Fruit fly (Drosophila melanogaster) whole organism, embryonic: Measurements from ENCODE around the gene Tsc1.

ENCODE experiments used
- B-H2 ChIP-seq: fragments of 200-800 bp; sonication (Bioruptor generic); optimal IDR thresholded peaks from 2 replicates; lab custom pipeline; 2018; ENCODE audit warnings: missing biosample characterization, mild to moderate bottlenecking, missing genetic modification characterization
- Blimp-1 ChIP-seq: fragments of 200-800 bp; sonication (Bioruptor generic); optimal IDR thresholded peaks from 3 replicates; lab custom pipeline; 2018; ENCODE audit warnings: missing biosample characterization, missing genetic modification characterization, mild to moderate bottlenecking, moderate library complexity, missing genetic modification reagents
- CG10267 ChIP-seq: fragments of 200-800 bp; sonication (Bioruptor generic); optimal IDR thresholded peaks from 2 replicates; lab custom pipeline; 2018; ENCODE audit warnings: missing biosample characterization, mild to moderate bottlenecking, missing genetic modification characterization, moderate library complexity
- CG11504 ChIP-seq: fragments of 200-800 bp; sonication (Bioruptor generic); optimal IDR thresholded peaks from 3 replicates; lab custom pipeline; 2019; ENCODE audit warnings: missing biosample characterization, mild to moderate bottlenecking, missing genetic modification characterization, moderate library complexity
- CG11723 ChIP-seq: fragments of 200-800 bp; sonication (Bioruptor generic); optimal IDR thresholded peaks from 2 replicates; lab custom pipeline; 2017; ENCODE audit warnings: missing biosample characterization, mild to moderate bottlenecking, missing genetic modification characterization
- CG12299 ChIP-seq: fragments of 200-800 bp; sonication (Bioruptor generic); optimal IDR thresholded peaks from 2 replicates; lab custom pipeline; 2018; ENCODE audit warnings: missing biosample characterization, mild to moderate bottlenecking, missing genetic modification characterization
- CG1647 ChIP-seq: fragments of 200-800 bp; sonication (Bioruptor generic); optimal IDR thresholded peaks from 3 replicates; lab custom pipeline; 2016; ENCODE audit warnings: missing biosample characterization, missing genetic modification characterization
- CG17568 ChIP-seq: fragments of 200-800 bp; sonication (Bioruptor generic); optimal IDR thresholded peaks from 2 replicates; lab custom pipeline; 2018; ENCODE audit warnings: missing biosample characterization, mild to moderate bottlenecking, missing genetic modification characterization, moderate library complexity
- CG17829 ChIP-seq: fragments of 200-800 bp; optimal IDR thresholded peaks from 2 replicates; lab custom pipeline; 2019; ENCODE audit warnings: missing biosample characterization, mild to moderate bottlenecking, missing genetic modification characterization, moderate library complexity
- CG31441 ChIP-seq: fragments of 200-800 bp; sonication (Bioruptor generic); IDR thresholded peaks from 2 replicates; pipeline ENCODE4 v1.3.6; 2022; ENCODE audit warnings: missing biosample characterization, missing genetic modification characterization
- CG4328 ChIP-seq: fragments of 200-800 bp; sonication (Bioruptor generic); optimal IDR thresholded peaks from 3 replicates; lab custom pipeline; 2017; ENCODE audit warnings: missing biosample characterization, missing genetic modification reagents, missing genetic modification characterization
- CG43689 ChIP-seq: fragments of 200-800 bp; sonication (Bioruptor generic); IDR thresholded peaks from 2 replicates; pipeline ENCODE4 v1.3.6; 2022; ENCODE audit warnings: missing biosample characterization, missing genetic modification characterization
- CG7357 ChIP-seq: fragments of 200-800 bp; sonication (Bioruptor generic); IDR thresholded peaks from 3 replicates; pipeline ENCODE4 v1.3.6; 2022; ENCODE audit warnings: missing biosample characterization, missing genetic modification characterization
- CG7556 ChIP-seq: fragments of 200-800 bp; sonication (Bioruptor generic); optimal IDR thresholded peaks from 2 replicates; lab custom pipeline; 2017; ENCODE audit warnings: missing biosample characterization, mild to moderate bottlenecking, missing genetic modification characterization
- CG8089 ChIP-seq: fragments of 200-800 bp; sonication (Bioruptor generic); optimal IDR thresholded peaks from 3 replicates; lab custom pipeline; 2016; ENCODE audit warnings: missing biosample characterization, missing genetic modification characterization
- CG8281 ChIP-seq: fragments of 200-800 bp; sonication (Bioruptor generic); optimal IDR thresholded peaks from 2 replicates; lab custom pipeline; 2018; ENCODE audit warnings: missing biosample characterization, mild to moderate bottlenecking, missing genetic modification characterization, moderate library complexity
- GATAe ChIP-seq: fragments of 200-800 bp; sonication (Bioruptor generic); conservative IDR thresholded peaks from 2 replicates; pipeline ENCODE4 v1.3.6; 2022; ENCODE audit warnings: missing biosample characterization, missing genetic modification characterization
- Hsf ChIP-seq: fragments of 200-800 bp; sonication (Bioruptor generic); optimal IDR thresholded peaks from 3 replicates; lab custom pipeline; 2016; ENCODE audit warnings: missing biosample characterization, missing genetic modification characterization
- Pdp1 ChIP-seq, 2 experiments: fragments of 200-800 bp; sonication (Bioruptor generic); optimal IDR thresholded peaks; 3 replicates each; lab custom pipeline; 2016; ENCODE audit warnings: missing biosample characterization in 2 of 2, missing genetic modification characterization in 2 of 2, mild to moderate bottlenecking in 1 of 2, moderate library complexity in 1 of 2
- Rx ChIP-seq: fragments of 200-800 bp; sonication (Bioruptor generic); IDR thresholded peaks from 2 replicates; pipeline ENCODE4 v1.3.6; 2022; ENCODE audit warnings: missing biosample characterization, missing genetic modification characterization
- Scr ChIP-seq: fragments of 200-800 bp; sonication (Bioruptor generic); IDR thresholded peaks from 2 replicates; pipeline ENCODE4 v1.3.6; 2022; ENCODE audit warnings: missing biosample characterization, missing genetic modification characterization; ENCODE audit not compliant: partially characterized antibody
- Side ChIP-seq: fragments of 200-800 bp; sonication (Bioruptor generic); optimal IDR thresholded peaks from 2 replicates; lab custom pipeline; 2016; ENCODE audit warnings: missing biosample characterization, missing genetic modification characterization
- Sry-δ ChIP-seq: fragments of 200-800 bp; sonication (Bioruptor generic); optimal IDR thresholded peaks from 2 replicates; lab custom pipeline; 2016; ENCODE audit warnings: missing biosample characterization, missing genetic modification characterization
- Trl ChIP-seq, 3 experiments: fragments of >200 bp in 2 of 3; fragments of 200-800 bp in 1 of 3; sonication (Bioruptor generic) in 1 of 3; optimal IDR thresholded peaks; 2 replicates in 1 of 3; 3 replicates in 2 of 3; lab custom pipeline; 2016 to 2017; ENCODE audit warnings: missing biosample characterization in 1 of 3, missing genetic modification characterization in 1 of 3
- Vsx1 ChIP-seq: fragments of 200-800 bp; sonication (Bioruptor generic); optimal IDR thresholded peaks from 2 replicates; lab custom pipeline; 2017; ENCODE audit warnings: missing biosample characterization, mild to moderate bottlenecking, missing genetic modification characterization, missing genetic modification reagents
- Xrp1 ChIP-seq: fragments of 200-800 bp; sonication (Bioruptor generic); IDR thresholded peaks from 2 replicates; pipeline ENCODE4 v1.3.6; 2022; ENCODE audit warnings: missing biosample characterization, missing genetic modification characterization
- ac ChIP-seq: fragments of 200-800 bp; sonication (Bioruptor generic); optimal IDR thresholded peaks from 3 replicates; lab custom pipeline; 2017; ENCODE audit warnings: missing biosample characterization, mild to moderate bottlenecking, missing genetic modification characterization
- crol ChIP-seq: fragments of 200-800 bp; sonication (Bioruptor generic); IDR thresholded peaks from 2 replicates; pipeline ENCODE4 v1.3.6; 2022; ENCODE audit warnings: missing biosample characterization, missing genetic modification characterization
- dpn ChIP-seq, 2 experiments: fragments of 200-800 bp; sonication (Bioruptor generic); optimal IDR thresholded peaks; 3 replicates each; lab custom pipeline; 2016; ENCODE audit warnings: missing biosample characterization in 2 of 2, missing genetic modification characterization in 2 of 2
- grau ChIP-seq: fragments of 200-800 bp; optimal IDR thresholded peaks from 3 replicates; lab custom pipeline; 2019; ENCODE audit warnings: missing biosample characterization, mild to moderate bottlenecking, missing genetic modification characterization, moderate library complexity
- gsb-n ChIP-seq: fragments of 200-800 bp; sonication (Bioruptor generic); optimal IDR thresholded peaks from 3 replicates; lab custom pipeline; 2018; ENCODE audit warnings: missing biosample characterization, mild to moderate bottlenecking, missing genetic modification characterization
- kah ChIP-seq: fragments of 200-800 bp; sonication (Bioruptor generic); optimal IDR thresholded peaks from 2 replicates; lab custom pipeline; 2018; ENCODE audit warnings: missing biosample characterization, mild to moderate bottlenecking, missing genetic modification characterization
- lov ChIP-seq, 2 experiments: fragments of 200-800 bp in 1 of 2; fragments of >200 bp in 1 of 2; sonication (Bioruptor generic) in 1 of 2; IDR thresholded peaks in 1 of 2; optimal IDR thresholded peaks in 1 of 2; 2 replicates in 1 of 2; 3 replicates in 1 of 2; pipeline versions ENCODE4 v1.3.6 to Lab custom; 2017 to 2022; ENCODE audit warnings: missing biosample characterization in 1 of 2, missing genetic modification characterization in 1 of 2
- maf-S ChIP-seq: fragments of 200-800 bp; sonication (Bioruptor generic); optimal IDR thresholded peaks from 2 replicates; lab custom pipeline; 2016; ENCODE audit warnings: missing biosample characterization, missing genetic modification characterization
- nom ChIP-seq: fragments of 200-800 bp; sonication (Bioruptor generic); optimal IDR thresholded peaks from 2 replicates; lab custom pipeline; 2017; ENCODE audit warnings: missing biosample characterization, missing genetic modification characterization, mild to moderate bottlenecking, moderate library complexity, missing genetic modification reagents
- oc ChIP-seq: fragments of 200-800 bp; sonication (Bioruptor generic); optimal IDR thresholded peaks from 2 replicates; lab custom pipeline; 2018; ENCODE audit warnings: missing biosample characterization, mild to moderate bottlenecking, missing genetic modification characterization, moderate library complexity
- org-1 ChIP-seq: fragments of 200-800 bp; sonication (Bioruptor generic); optimal IDR thresholded peaks from 2 replicates; lab custom pipeline; 2017; ENCODE audit warnings: missing biosample characterization, missing genetic modification characterization
- pan ChIP-seq, 4 experiments: fragments of >200 bp in 3 of 4; fragments of 200-800 bp in 1 of 4; sonication (Bioruptor generic) in 1 of 4; optimal IDR thresholded peaks in 3 of 4; IDR thresholded peaks in 1 of 4; 2 replicates each; pipeline versions ENCODE4 v1.3.6 to Lab custom; 2017 to 2022; ENCODE audit warnings: missing biosample characterization in 2 of 4, missing genetic modification characterization in 2 of 4, mixed read lengths in 1 of 4
- pros ChIP-seq: fragments of 200-800 bp; sonication (Bioruptor generic); optimal IDR thresholded peaks from 3 replicates; lab custom pipeline; 2019; ENCODE audit warnings: missing biosample characterization, mild to moderate bottlenecking, missing genetic modification characterization, moderate library complexity
- sens-2 ChIP-seq: fragments of 200-800 bp; sonication (Bioruptor generic); IDR thresholded peaks from 2 replicates; pipeline ENCODE4 v1.3.6; 2022; ENCODE audit warnings: missing biosample characterization, missing genetic modification characterization
- ssp ChIP-seq: fragments of 200-800 bp; sonication (Bioruptor generic); IDR thresholded peaks from 2 replicates; pipeline ENCODE4 v1.3.6; 2022; ENCODE audit warnings: missing biosample characterization, missing genetic modification characterization
- tio ChIP-seq: fragments of 200-800 bp; sonication (Bioruptor generic); optimal IDR thresholded peaks from 2 replicates; lab custom pipeline; 2017; ENCODE audit warnings: missing biosample characterization, missing genetic modification characterization, inconsistent platforms
- tup ChIP-seq: fragments of 200-800 bp; sonication (Bioruptor generic); optimal IDR thresholded peaks from 2 replicates; lab custom pipeline; 2016; ENCODE audit warnings: missing biosample characterization, mild to moderate bottlenecking, missing genetic modification characterization, moderate library complexity
- tx ChIP-seq: fragments of 200-800 bp; sonication (Bioruptor generic); optimal IDR thresholded peaks from 2 replicates; lab custom pipeline; 2016; ENCODE audit warnings: missing biosample characterization, missing genetic modification characterization
- unc-4 ChIP-seq: fragments of 200-800 bp; sonication (Bioruptor generic); IDR thresholded peaks from 2 replicates; pipeline ENCODE4 v1.3.6; 2022; ENCODE audit warnings: missing biosample characterization, missing genetic modification characterization; ENCODE audit not compliant: partially characterized antibody
- wor ChIP-seq: fragments of 200-800 bp; sonication (Bioruptor generic); IDR thresholded peaks from 2 replicates; pipeline ENCODE4 v1.3.6; 2022; ENCODE audit warnings: missing biosample characterization, missing genetic modification characterization

Tsc1 gene

dm6 chr3R:24112320-24113069 lies 17.6 kb upstream of the Tsc1 start, which contains the start of gene CG13605:
Gene CG13605, minus strand, starts transcription at chr3R:24112389.
- TF ChIP-seq CG17829 (tag; lab: Kevin White, UChicago) (peak; percentile 73), Vsx1 (GFP tag; lab: Kevin White, UChicago) (peak; percentile 68), sens-2 (no peak; the same call in 1 of the 2 replicates), Blimp-1 (GFP tag; lab: Kevin White, UChicago) (peak; percentile 72), crol (no peak), Rx (GFP tag; lab: Robert Waterston, UW) (peak; percentile 23; the same call in 1 of the 2 replicates), Trl (optimal IDR thresholded peaks at IDR 0.05; lab: Kevin White, UChicago) (no peak), Trl (GFP tag; optimal IDR thresholded peaks at IDR 0.05; lab: Kevin White, UChicago) (peak; percentile 62), CG11504 (peak; percentile 81), Pdp1 (GFP tag; optimal IDR thresholded peaks at IDR 0.05; lab: Kevin White, UChicago) (peak; percentile 47 to 48), ac (no peak), GATAe (GFP tag; lab: Robert Waterston, UW) (no peak), Sry-δ (peak; percentile 11), tup (GFP tag; lab: Kevin White, UChicago) (no peak), CG7556 (peak; percentile 75), CG11723 (peak; percentile 52), CG31441 (GFP tag; lab: Robert Waterston, UW) (peak; percentile 85), pros (GFP tag; lab: Kevin White, UChicago) (no peak), CG8281 (tag; lab: Kevin White, UChicago) (peak; percentile 27), oc (tag; lab: Kevin White, UChicago) (peak; percentile 63), unc-4 (GFP tag; lab: Robert Waterston, UW) (no peak), Hsf (GFP tag; lab: Kevin White, UChicago) (peak; percentile 54), org-1 (GFP tag; lab: Kevin White, UChicago) (peak; percentile 58), CG7357 (GFP tag; lab: Robert Waterston, UW) (no peak), tx (GFP tag; lab: Kevin White, UChicago) (peak; percentile 19), tio (GFP tag; lab: Kevin White, UChicago) (peak; percentile 69), ssp (GFP tag; lab: Robert Waterston, UW) (no peak), CG10267 (tag; lab: Kevin White, UChicago) (peak; percentile 72), wor (GFP tag; lab: Robert Waterston, UW) (0 out of 2 replicates have a peak, but pooled peaks have one; percentile 28), grau (peak; percentile 77), B-H2 (GFP tag; lab: Kevin White, UChicago) (peak; percentile 57), kah (GFP tag; lab: Kevin White, UChicago) (peak; percentile 38), pan (optimal IDR thresholded peaks at IDR 0.05; lab: Kevin White, UChicago) (no peak), pan (GFP tag; optimal IDR thresholded peaks at IDR 0.05 in 1 of 2, IDR thresholded peaks at IDR 0.05 in 1 of 2) (peak in 1 of 2 experiments; percentile 82), gsb-n (tag; lab: Kevin White, UChicago) (peak; percentile 29), CG12299 (tag; lab: Kevin White, UChicago) (peak; percentile 63), CG8089 (GFP tag; lab: Kevin White, UChicago) (no peak), maf-S (peak; percentile 57), CG17568 (GFP tag; lab: Kevin White, UChicago) (peak; percentile 79), Side (peak; percentile 35), dpn (GFP tag; optimal IDR thresholded peaks at IDR 0.05; lab: Kevin White, UChicago) (peak; percentile 65 to 83), lov (optimal IDR thresholded peaks at IDR 0.05; lab: Kevin White, UChicago) (no peak), lov (GFP tag; IDR thresholded peaks at IDR 0.05; lab: Robert Waterston, UW) (0 out of 3 replicates have a peak, but pooled peaks have one; percentile 73), CG43689 (0 out of 2 replicates have a peak, but pooled peaks have one; percentile 16), Scr (GFP tag; lab: Robert Waterston, UW) (no peak), CG1647 (GFP tag; lab: Kevin White, UChicago) (peak; percentile 16), CG4328 (GFP tag; lab: Kevin White, UChicago) (peak; percentile 58), nom (GFP tag; lab: Kevin White, UChicago) (peak; percentile 90), Xrp1 (GFP tag; lab: Robert Waterston, UW) (peak; percentile 76)
